Fruit fly (Drosophila melanogaster): ENCODE measurements around the gene mus304.

DNA sequence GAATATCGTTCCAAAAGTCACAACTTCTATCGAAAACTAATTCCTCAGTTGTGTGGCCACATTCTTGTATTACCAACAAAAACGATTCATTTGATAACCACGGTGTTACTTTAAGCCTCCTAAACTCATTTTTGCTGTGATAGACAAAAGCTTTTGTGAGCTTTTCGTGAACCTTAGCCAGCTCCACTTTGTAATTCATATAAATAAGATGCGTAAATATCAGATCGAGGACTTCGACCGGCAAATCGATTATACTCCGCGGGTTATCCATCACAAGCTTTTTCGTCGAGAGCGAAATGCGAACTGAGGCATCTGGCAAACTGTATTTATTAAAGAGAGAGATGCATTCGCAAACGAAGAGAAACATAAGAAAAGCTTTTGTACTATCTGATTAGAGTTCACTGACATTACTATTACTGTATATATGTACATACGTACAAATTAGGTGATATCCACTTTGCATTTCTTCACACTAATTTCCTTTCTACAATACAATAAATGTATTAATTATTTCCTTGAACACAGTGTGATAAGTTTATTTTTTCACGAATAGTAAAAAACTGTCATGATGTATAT, 36.0 kb upstream of the mus304 start, which contains the start of gene CG44004:
- TF ChIP-seq CG17361 (GFP tag; IDR thresholded peaks at IDR 0.05) = no peak
- no peak for TF ChIP-seq Dip2 (GFP tag; IDR thresholded peaks at IDR 0.05)
- TF ChIP-seq ERR (GFP tag; optimal IDR thresholded peaks at IDR 0.05) = no peak
- TF ChIP-seq jigr1 (GFP tag; IDR thresholded peaks at IDR 0.05) = no peak
- no peak for TF ChIP-seq yki (optimal IDR thresholded peaks at IDR 0.05)
